Fruit fly (Drosophila melanogaster) whole organism, embryonic: ENCODE results near the gene Adgf-D.
A peak's percentile ranks its signal among the peaks of the same experiment; 100 is the strongest.

Experiments
- Aef1 ChIP-seq: fragments of 200-800 bp; sonication (Bioruptor generic); IDR thresholded peaks from 3 replicates; pipeline ENCODE4 v1.3.6; 2022; ENCODE audit warnings: missing biosample characterization, missing genetic modification characterization
- Blimp-1 ChIP-seq: fragments of 200-800 bp; sonication (Bioruptor generic); optimal IDR thresholded peaks from 3 replicates; lab custom pipeline; 2018; ENCODE audit warnings: missing biosample characterization, missing genetic modification characterization, mild to moderate bottlenecking, moderate library complexity, missing genetic modification reagents
- CG10321 ChIP-seq: fragments of 200-800 bp; sonication (Bioruptor generic); IDR thresholded peaks from 2 replicates; pipeline ENCODE4 v1.3.6; 2022; ENCODE audit warnings: missing biosample characterization, missing genetic modification characterization
- CG11504 ChIP-seq: fragments of 200-800 bp; sonication (Bioruptor generic); optimal IDR thresholded peaks from 3 replicates; lab custom pipeline; 2019; ENCODE audit warnings: missing biosample characterization, mild to moderate bottlenecking, missing genetic modification characterization, moderate library complexity
- CG12769 ChIP-seq: fragments of 200-800 bp; sonication (Bioruptor generic); optimal IDR thresholded peaks from 2 replicates; lab custom pipeline; 2019; ENCODE audit warnings: missing biosample characterization, mild to moderate bottlenecking, missing genetic modification characterization, moderate library complexity
- CG13894 ChIP-seq: fragments of 200-800 bp; sonication (Bioruptor generic); optimal IDR thresholded peaks from 3 replicates; lab custom pipeline; 2018; ENCODE audit warnings: missing biosample characterization, mild to moderate bottlenecking, missing genetic modification characterization, moderate library complexity
- CG15514 ChIP-seq: fragments of 200-800 bp; sonication (Bioruptor generic); optimal IDR thresholded peaks from 3 replicates; lab custom pipeline; 2017; ENCODE audit warnings: missing biosample characterization, missing genetic modification characterization, mild to moderate bottlenecking, moderate library complexity, missing genetic modification reagents
- CG17361 ChIP-seq: fragments of 200-800 bp; sonication (Bioruptor generic); IDR thresholded peaks from 3 replicates; pipeline ENCODE4 v1.3.6; 2022; ENCODE audit warnings: missing biosample characterization, missing genetic modification characterization
- CG2199 ChIP-seq: fragments of 200-800 bp; sonication (Bioruptor generic); IDR thresholded peaks from 3 replicates; pipeline ENCODE4 v1.3.6; 2022; ENCODE audit warnings: missing biosample characterization, missing genetic modification characterization
- CG2202 ChIP-seq: fragments of 200-800 bp; sonication (Bioruptor generic); optimal IDR thresholded peaks from 2 replicates; lab custom pipeline; 2018; ENCODE audit warnings: missing biosample characterization, mild to moderate bottlenecking, missing genetic modification characterization
- CG2712 ChIP-seq: fragments of 200-800 bp; optimal IDR thresholded peaks from 3 replicates; lab custom pipeline; 2019; ENCODE audit warnings: missing biosample characterization, mild to moderate bottlenecking, missing genetic modification characterization, moderate library complexity
- CG32767 ChIP-seq: fragments of 200-800 bp; sonication (Bioruptor generic); IDR thresholded peaks from 2 replicates; pipeline ENCODE4 v1.3.6; 2022; ENCODE audit warnings: missing biosample characterization, missing genetic modification characterization
- CG33213 ChIP-seq: fragments of 200-800 bp; sonication (Bioruptor generic); optimal IDR thresholded peaks from 3 replicates; lab custom pipeline; 2016; ENCODE audit warnings: missing biosample characterization, missing genetic modification characterization
- CG4360 ChIP-seq: fragments of 200-800 bp; sonication (Bioruptor generic); IDR thresholded peaks from 2 replicates; pipeline ENCODE4 v1.3.6; 2022; ENCODE audit warnings: missing biosample characterization, missing genetic modification characterization
- CG8478 ChIP-seq: fragments of >200 bp; optimal IDR thresholded peaks from 2 replicates; lab custom pipeline; 2018
- CoRest ChIP-seq: fragments of 200-800 bp; sonication (Bioruptor generic); optimal IDR thresholded peaks from 3 replicates; lab custom pipeline; 2018; ENCODE audit warnings: missing biosample characterization, mild to moderate bottlenecking, missing genetic modification characterization, moderate library complexity
- D19A ChIP-seq: fragments of 200-800 bp; optimal IDR thresholded peaks from 3 replicates; lab custom pipeline; 2019; ENCODE audit warnings: missing biosample characterization, mild to moderate bottlenecking, missing genetic modification characterization, moderate library complexity
- D19B ChIP-seq: fragments of 200-800 bp; sonication (Bioruptor generic); optimal IDR thresholded peaks from 2 replicates; lab custom pipeline; 2017; ENCODE audit warnings: missing biosample characterization, mild to moderate bottlenecking, missing genetic modification characterization
- Doc2 ChIP-seq: fragments of 200-800 bp; sonication (Bioruptor generic); IDR thresholded peaks from 2 replicates; pipeline ENCODE4 v1.3.6; 2022; ENCODE audit warnings: missing biosample characterization, missing genetic modification characterization
- Eip74EF ChIP-seq, 2 experiments: fragments of 200-800 bp in 1 of 2; fragments of >200 bp in 1 of 2; sonication (Bioruptor generic) in 1 of 2; optimal IDR thresholded peaks; 2 replicates each; lab custom pipeline; 2017 to 2019; ENCODE audit warnings: missing biosample characterization in 2 of 2, missing genetic modification characterization in 2 of 2, mild to moderate bottlenecking in 1 of 2, moderate library complexity in 1 of 2
- HLH3B ChIP-seq: fragments of 200-800 bp; sonication (Bioruptor generic); IDR thresholded peaks from 2 replicates; pipeline ENCODE4 v1.3.6; 2022; ENCODE audit warnings: missing biosample characterization, missing genetic modification characterization
- Max ChIP-seq: fragments of 200-800 bp; sonication (Bioruptor generic); optimal IDR thresholded peaks from 2 replicates; lab custom pipeline; 2016; ENCODE audit warnings: missing biosample characterization, mild to moderate bottlenecking, missing genetic modification characterization
- Med ChIP-seq: fragments of 200-800 bp; sonication (Bioruptor generic); peaks from one replicate; lab custom pipeline; 2016; ENCODE audit warnings: missing biosample characterization, missing genetic modification characterization, mild to moderate bottlenecking, inconsistent platforms, moderate library complexity
- Opbp ChIP-seq: fragments of 200-800 bp; sonication (Bioruptor generic); IDR thresholded peaks from 3 replicates; pipeline ENCODE4 v1.3.6; 2022; ENCODE audit warnings: missing biosample characterization, missing genetic modification characterization; ENCODE audit not compliant: partially characterized antibody
- Optix ChIP-seq: fragments of 200-800 bp; sonication (Bioruptor generic); IDR thresholded peaks from 3 replicates; pipeline ENCODE4 v1.3.6; 2022; ENCODE audit warnings: missing biosample characterization, missing genetic modification characterization
- Rfx ChIP-seq: fragments of 200-800 bp; sonication (Bioruptor generic); IDR thresholded peaks from 2 replicates; pipeline ENCODE4 v1.3.6; 2022; ENCODE audit warnings: missing biosample characterization, missing genetic modification characterization
- Xbp1 ChIP-seq: fragments of 200-800 bp; sonication (Bioruptor generic); optimal IDR thresholded peaks from 3 replicates; lab custom pipeline; 2016; ENCODE audit warnings: missing biosample characterization, mild to moderate bottlenecking, missing genetic modification characterization
- abd-A ChIP-seq: fragments of 200-800 bp; sonication (Bioruptor generic); optimal IDR thresholded peaks from 3 replicates; lab custom pipeline; 2019; ENCODE audit warnings: missing biosample characterization, mild to moderate bottlenecking, missing genetic modification characterization, moderate library complexity
- ac ChIP-seq: fragments of 200-800 bp; sonication (Bioruptor generic); optimal IDR thresholded peaks from 3 replicates; lab custom pipeline; 2017; ENCODE audit warnings: missing biosample characterization, mild to moderate bottlenecking, missing genetic modification characterization
- al ChIP-seq: fragments of 200-800 bp; sonication (Bioruptor generic); IDR thresholded peaks from 2 replicates; pipeline ENCODE4 v1.3.6; 2022; ENCODE audit warnings: missing biosample characterization, missing genetic modification characterization
- ase ChIP-seq: fragments of 200-800 bp; sonication (Bioruptor generic); IDR thresholded peaks from 3 replicates; pipeline ENCODE4 v1.3.6; 2022; ENCODE audit warnings: missing biosample characterization, missing genetic modification characterization
- bsh ChIP-seq, 2 experiments: fragments of 200-800 bp; sonication (Bioruptor generic); optimal IDR thresholded peaks; 2 replicates each; lab custom pipeline; 2017 to 2018; ENCODE audit warnings: mild to moderate bottlenecking in 2 of 2, missing biosample characterization in 2 of 2, missing genetic modification characterization in 2 of 2, moderate library complexity in 1 of 2
- btn ChIP-seq: fragments of 200-800 bp; sonication (Bioruptor generic); optimal IDR thresholded peaks from 2 replicates; lab custom pipeline; 2016; ENCODE audit warnings: missing biosample characterization, missing genetic modification characterization
- cad ChIP-seq: fragments of >200 bp; optimal IDR thresholded peaks from 2 replicates; lab custom pipeline; 2017; ENCODE audit warnings: missing biosample characterization, missing genetic modification characterization
- chinmo ChIP-seq: fragments of 200-800 bp; sonication (Bioruptor generic); IDR thresholded peaks from 4 replicates; pipeline ENCODE4 v1.3.6; 2022; ENCODE audit warnings: missing biosample characterization, missing genetic modification characterization; ENCODE audit not compliant: partially characterized antibody
- danr ChIP-seq: fragments of 200-800 bp; sonication (Bioruptor generic); IDR thresholded peaks from 2 replicates; pipeline ENCODE4 v1.3.6; 2022; ENCODE audit warnings: missing biosample characterization, missing genetic modification characterization
- eyg ChIP-seq: fragments of 200-800 bp; sonication (Bioruptor generic); optimal IDR thresholded peaks from 3 replicates; lab custom pipeline; 2016; ENCODE audit warnings: missing biosample characterization, missing genetic modification characterization
- fd64A ChIP-seq: fragments of 200-800 bp; sonication (Bioruptor generic); optimal IDR thresholded peaks from 3 replicates; lab custom pipeline; 2018; ENCODE audit warnings: missing biosample characterization, mild to moderate bottlenecking, missing genetic modification characterization
- fd96Cb ChIP-seq: fragments of 200-800 bp; sonication (Bioruptor generic); optimal IDR thresholded peaks from 2 replicates; lab custom pipeline; 2018; ENCODE audit warnings: missing biosample characterization, mild to moderate bottlenecking, missing genetic modification characterization, moderate library complexity
- fru ChIP-seq: fragments of >200 bp; optimal IDR thresholded peaks from 2 replicates; lab custom pipeline; 2017
- ftz-f1 ChIP-seq: fragments of 200-800 bp; sonication (Bioruptor generic); optimal IDR thresholded peaks from 2 replicates; lab custom pipeline; 2016; ENCODE audit warnings: missing biosample characterization, missing genetic modification characterization
- hkb ChIP-seq, 2 experiments: fragments of 200-800 bp in 1 of 2; fragments of >200 bp in 1 of 2; sonication (Bioruptor generic) in 1 of 2; IDR thresholded peaks in 1 of 2; optimal IDR thresholded peaks in 1 of 2; 2 replicates each; pipeline versions ENCODE4 v1.3.6 to Lab custom; 2017 to 2022; ENCODE audit warnings: missing biosample characterization in 1 of 2, missing genetic modification characterization in 1 of 2
- hth ChIP-seq: fragments of >200 bp; optimal IDR thresholded peaks from 2 replicates; lab custom pipeline; 2017; ENCODE audit warnings: inconsistent platforms
- insv ChIP-seq, 2 experiments: fragments of 200-800 bp; sonication (Bioruptor generic); optimal IDR thresholded peaks; 3 replicates each; lab custom pipeline; 2016 to 2018; ENCODE audit warnings: missing biosample characterization in 2 of 2, missing genetic modification characterization in 2 of 2
- nom ChIP-seq: fragments of 200-800 bp; sonication (Bioruptor generic); optimal IDR thresholded peaks from 2 replicates; lab custom pipeline; 2017; ENCODE audit warnings: missing biosample characterization, missing genetic modification characterization, mild to moderate bottlenecking, moderate library complexity, missing genetic modification reagents
- oc ChIP-seq: fragments of 200-800 bp; sonication (Bioruptor generic); optimal IDR thresholded peaks from 2 replicates; lab custom pipeline; 2018; ENCODE audit warnings: missing biosample characterization, mild to moderate bottlenecking, missing genetic modification characterization, moderate library complexity
- pros ChIP-seq: fragments of 200-800 bp; sonication (Bioruptor generic); optimal IDR thresholded peaks from 3 replicates; lab custom pipeline; 2019; ENCODE audit warnings: missing biosample characterization, mild to moderate bottlenecking, missing genetic modification characterization, moderate library complexity
- sug ChIP-seq: fragments of 200-800 bp; optimal IDR thresholded peaks from 2 replicates; lab custom pipeline; 2019; ENCODE audit warnings: missing biosample characterization, mild to moderate bottlenecking, missing genetic modification characterization, moderate library complexity
- tap ChIP-seq: fragments of 200-800 bp; optimal IDR thresholded peaks from 3 replicates; lab custom pipeline; 2019; ENCODE audit warnings: missing biosample characterization, mild to moderate bottlenecking, missing genetic modification characterization, moderate library complexity
- z ChIP-seq: fragments of 200-800 bp; sonication (Bioruptor generic); IDR thresholded peaks from 3 replicates; pipeline ENCODE4 v1.3.6; 2022; ENCODE audit warnings: missing biosample characterization, missing genetic modification characterization

Gene Adgf-D

DNA sequence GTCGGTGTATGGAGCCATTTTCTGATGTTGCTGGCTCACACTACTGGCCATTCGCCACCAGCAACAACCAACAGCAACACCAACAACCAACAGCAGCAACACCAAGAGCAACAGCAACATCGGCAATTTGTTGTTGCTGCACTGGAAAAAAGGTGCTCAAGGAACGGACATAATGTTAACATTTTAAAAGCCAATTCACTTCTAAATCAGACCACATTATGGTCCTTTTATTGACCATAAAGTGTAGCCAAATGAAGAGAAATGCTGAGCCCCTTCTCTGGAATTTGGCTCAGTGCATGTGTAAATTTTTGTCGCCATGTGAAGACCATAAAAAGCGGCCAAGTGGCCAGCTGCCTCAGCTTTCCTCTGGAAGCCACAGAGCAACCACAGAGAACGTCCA is 11.6 kb upstream of the Adgf-D start (continued):
- TF ChIP-seq fd64A (no peak), ase (GFP tag; lab: Robert Waterston, UW) (0 out of 3 replicates have a peak, but pooled peaks have one; percentile 49), fd96Cb (tag; lab: Kevin White, UChicago) (no peak), CG4360 (no peak), CG2202 (no peak), Opbp (GFP tag; lab: Robert Waterston, UW) (no peak), btn (GFP tag; lab: Kevin White, UChicago) (no peak), CG2712 (tag; lab: Kevin White, UChicago) (peak; percentile 16), tap (tag; lab: Kevin White, UChicago) (no peak), fru (lab: Kevin White, UChicago) (no peak), Aef1 (GFP tag; lab: Robert Waterston, UW) (peak; percentile 55), Max (GFP tag; lab: Kevin White, UChicago) (no peak), Xbp1 (no peak), hkb (optimal IDR thresholded peaks at IDR 0.05; lab: Kevin White, UChicago) (no peak), hkb (GFP tag; IDR thresholded peaks at IDR 0.05; lab: Robert Waterston, UW) (peak; percentile 78), oc (tag; lab: Kevin White, UChicago) (no peak), ftz-f1 (GFP tag; lab: Kevin White, UChicago) (no peak), CG32767 (GFP tag; lab: Robert Waterston, UW) (no peak), CG15514 (GFP tag; lab: Kevin White, UChicago) (no peak), eyg (GFP tag; lab: Kevin White, UChicago) (peak; percentile 48), CG8478 (lab: Kevin White, UChicago) (no peak), HLH3B (peak; percentile 60), Optix (GFP tag; lab: Robert Waterston, UW) (0 out of 3 replicates have a peak, but pooled peaks have one; percentile 24), danr (no peak), Doc2 (GFP tag; lab: Robert Waterston, UW) (no peak), Rfx (peak; percentile 35; the same call in 1 of the 2 replicates), CoRest (tag; lab: Kevin White, UChicago) (no peak), sug (tag; lab: Kevin White, UChicago) (no peak), Eip74EF (GFP tag; optimal IDR thresholded peaks at IDR 0.05; lab: Kevin White, UChicago) (peak in 1 of 2 experiments; percentile 17), CG33213 (peak; percentile 41), CG11504 (tag; lab: Kevin White, UChicago) (peak; percentile 76)

DNA sequence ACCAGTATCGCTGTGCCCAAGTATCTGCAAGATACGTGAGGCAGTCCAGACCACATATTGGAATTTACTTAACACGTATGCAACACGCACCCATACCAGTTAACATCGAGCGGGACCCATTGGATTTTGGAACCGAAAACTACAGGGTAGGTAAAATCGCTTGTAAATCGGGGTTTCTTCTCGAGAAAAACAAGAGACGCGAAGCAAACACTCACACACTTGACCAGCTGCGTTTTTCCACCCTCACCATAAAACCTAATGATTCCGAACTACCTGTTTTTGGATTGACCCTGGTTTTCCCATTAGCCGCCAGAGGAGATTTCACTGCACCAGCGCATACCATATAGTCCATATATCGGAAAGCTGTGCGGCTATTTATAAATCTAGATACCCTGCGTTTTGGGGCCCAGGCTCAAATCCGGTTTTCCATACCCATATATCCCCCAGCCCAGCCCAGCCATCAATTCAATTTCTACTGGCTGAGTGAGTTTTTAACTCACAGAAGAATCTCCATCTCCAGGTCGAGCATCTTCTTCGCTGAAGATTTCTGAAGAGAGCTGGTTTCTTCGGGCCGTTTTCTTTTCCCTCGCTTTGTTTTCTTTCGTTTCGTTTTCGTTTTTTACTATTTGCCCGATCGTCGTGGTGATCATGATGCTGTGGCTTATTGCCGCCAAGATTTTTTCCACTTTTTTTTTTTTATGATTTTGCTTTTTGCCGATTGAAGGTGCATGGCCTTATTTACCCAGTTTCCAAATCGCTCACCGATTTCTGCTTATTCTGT is 10.7 kb upstream of the Adgf-D start:
- TF ChIP-seq Med (GFP tag; lab: Kevin White, UChicago) = peak; percentile 34
- 0 out of 3 replicates have a peak, but pooled peaks have one; percentile 24 for TF ChIP-seq CG2199 (GFP tag; lab: Robert Waterston, UW)
- TF ChIP-seq pros = peak; percentile 97
- TF ChIP-seq cad (GFP tag; lab: Kevin White, UChicago) = peak; percentile 82
- TF ChIP-seq Blimp-1 = peak; percentile 30
- TF ChIP-seq abd-A (tag; lab: Kevin White, UChicago) = peak; percentile 11
- TF ChIP-seq insv (GFP tag; optimal IDR thresholded peaks at IDR 0.05; lab: Kevin White, UChicago) = peak in 1 of 2 experiments; percentile 66
- TF ChIP-seq D19B (GFP tag; lab: Kevin White, UChicago) = peak; percentile 68
- TF ChIP-seq hth (lab: Kevin White, UChicago) = no peak
- TF ChIP-seq CG17361 = no peak
- peak; percentile 85 for TF ChIP-seq nom (GFP tag; lab: Kevin White, UChicago)
- TF ChIP-seq D19A = peak; percentile 50
- TF ChIP-seq bsh (GFP tag; optimal IDR thresholded peaks at IDR 0.05; lab: Kevin White, UChicago) = peak in 1 of 2 experiments; percentile 28
- TF ChIP-seq CG10321 (GFP tag; lab: Robert Waterston, UW) = no peak
- TF ChIP-seq CG12769 = peak; percentile 19
- TF ChIP-seq z (GFP tag; lab: Robert Waterston, UW) = peak; percentile 88
- 0 out of 4 replicates have a peak, but pooled peaks have one; percentile 38 for TF ChIP-seq chinmo (GFP tag; lab: Robert Waterston, UW)
- TF ChIP-seq al (GFP tag; lab: Robert Waterston, UW) = no peak
- peak; percentile 51 for TF ChIP-seq CG13894 (tag; lab: Kevin White, UChicago)
- TF ChIP-seq ac (GFP tag; lab: Kevin White, UChicago) = peak; percentile 27
